Fruit fly (Drosophila melanogaster): ENCODE results near the gene CG8852.

The CG8852 gene

DNA sequence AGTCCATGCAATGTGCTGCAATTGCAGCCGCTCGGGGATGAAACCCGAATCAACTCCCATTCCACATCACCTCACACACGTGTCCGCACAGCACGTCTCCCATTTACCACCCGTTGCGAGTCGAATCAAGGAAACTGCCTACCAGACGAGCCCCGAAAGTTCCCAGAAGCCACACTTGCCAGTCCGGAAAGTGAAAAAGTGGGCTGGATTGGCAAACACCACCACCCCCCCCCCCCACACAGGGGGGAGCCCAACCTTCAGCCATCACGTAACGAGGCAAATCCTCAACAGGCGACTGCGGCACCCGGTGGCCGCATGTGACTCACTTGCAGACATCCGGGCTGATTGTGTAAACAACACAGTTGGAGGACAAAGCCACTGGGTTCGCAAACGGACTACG is 20.1 kb upstream of the CG8852 start:
- no peak for TF ChIP-seq noc (tag; optimal IDR thresholded peaks at IDR 0.05)

DNA sequence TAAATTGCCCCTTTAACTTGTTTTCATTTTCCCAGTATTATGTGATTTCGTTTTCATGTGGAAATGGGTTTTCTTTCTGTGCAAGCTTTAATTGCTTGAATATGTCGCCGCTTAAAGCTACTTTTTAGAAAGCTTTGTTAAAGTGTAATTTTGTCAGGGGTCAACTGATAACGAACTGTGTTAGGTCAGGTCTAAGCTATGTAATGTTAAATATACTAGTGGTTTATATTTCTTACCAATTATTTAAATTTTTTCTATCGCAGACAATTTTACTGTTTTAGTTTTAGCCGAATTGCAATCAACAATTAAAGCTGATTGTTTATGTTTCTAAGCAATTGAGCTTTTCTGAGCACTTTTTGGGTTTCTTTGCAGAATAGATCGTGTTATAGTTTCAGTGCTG is 18.6 kb upstream of the CG8852 start:
- TF ChIP-seq noc (tag; optimal IDR thresholded peaks at IDR 0.05), result no peak

DNA sequence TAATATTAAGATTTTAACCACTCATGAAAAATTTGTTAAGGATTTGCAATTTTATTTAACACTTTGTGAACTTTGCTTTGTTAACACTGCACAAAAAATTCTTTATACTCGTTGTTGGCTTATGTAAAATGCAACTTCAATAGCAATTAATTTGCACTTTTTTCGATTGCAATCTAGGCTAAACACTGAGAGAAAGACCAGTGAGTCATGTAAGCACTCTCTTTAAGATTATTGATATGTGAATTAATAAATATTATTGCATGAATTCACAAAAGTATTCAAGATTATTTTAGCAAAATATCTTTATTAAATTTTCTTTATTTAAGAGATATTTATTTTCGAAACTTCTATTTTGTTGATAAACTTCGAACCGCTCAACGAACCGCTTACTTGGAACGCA is 18.1 kb upstream of the CG8852 start:
- no peak for TF ChIP-seq noc (tag; optimal IDR thresholded peaks at IDR 0.05)

DNA sequence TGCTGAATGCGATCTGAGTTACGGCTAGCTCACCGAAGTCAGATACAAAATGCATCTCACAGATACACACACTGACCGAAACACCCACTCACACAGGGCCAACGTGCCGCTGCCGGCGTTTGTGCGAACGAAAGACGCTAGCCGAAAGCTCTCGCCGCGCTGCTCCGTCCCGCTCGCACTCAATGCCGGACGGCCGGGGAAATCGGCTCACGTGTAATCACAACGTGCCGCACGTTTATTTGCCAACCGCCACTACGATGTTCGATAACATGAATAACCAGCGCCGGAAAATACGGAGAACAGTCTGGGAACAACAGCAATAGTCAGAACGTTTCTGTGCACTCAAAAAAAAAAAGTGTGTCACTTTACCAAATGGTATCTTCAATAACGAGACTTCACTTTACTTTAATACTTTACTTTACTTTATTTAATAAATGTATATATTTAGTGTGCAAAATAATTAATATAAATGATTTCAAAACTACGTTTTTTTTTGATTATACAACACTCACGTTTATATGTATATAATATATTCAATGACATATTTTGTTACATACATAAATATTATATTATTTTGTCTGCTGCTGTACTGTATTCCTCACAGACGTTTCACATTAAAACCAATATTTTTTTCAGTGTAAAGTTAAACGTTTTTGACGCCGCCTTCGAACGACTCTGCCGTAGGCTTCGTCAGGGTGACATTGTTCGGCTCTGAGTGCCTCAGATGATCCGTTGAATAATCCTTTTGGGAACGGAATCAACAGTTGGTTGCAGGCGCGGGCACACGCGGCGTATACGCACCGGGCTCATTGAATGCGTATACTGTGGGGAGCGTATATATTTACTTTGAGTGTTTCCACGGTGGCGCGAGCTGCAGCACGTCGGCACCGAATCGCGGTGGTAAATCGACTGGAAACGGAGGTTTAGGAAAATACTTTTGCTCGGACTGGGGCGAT is 17.4 kb upstream of the CG8852 start, which contains the start of gene tim:
TSS of gene tim (minus strand) at position 911 of the 956 bp plus-strand sequence.
- no peak for TF ChIP-seq noc (tag; optimal IDR thresholded peaks at IDR 0.05)

DNA sequence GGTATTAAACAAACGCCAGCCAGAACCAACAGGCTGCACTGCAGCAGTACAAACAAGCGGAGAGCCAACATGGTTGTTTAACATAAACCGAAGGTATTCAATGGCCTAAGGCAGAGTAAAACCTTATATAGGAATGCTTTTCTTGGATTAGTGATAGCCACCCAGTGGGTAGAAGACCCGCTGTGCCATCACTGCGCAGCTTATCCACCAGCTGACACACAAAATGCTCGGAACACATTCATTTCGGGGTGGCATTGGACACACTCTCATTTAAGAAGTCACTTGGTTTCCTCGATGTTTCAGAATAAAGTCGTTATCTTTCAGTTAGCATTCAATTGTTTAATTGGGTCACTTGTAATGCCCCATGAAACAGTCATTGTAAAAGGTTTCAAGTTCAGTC is 14.9 kb upstream of the CG8852 start, which contains the start of gene CG31954:
TSS of gene CG31954 (minus strand) at position 101 of the 400 bp plus-strand sequence.
- TF ChIP-seq noc (tag; optimal IDR thresholded peaks at IDR 0.05), result no peak

DNA sequence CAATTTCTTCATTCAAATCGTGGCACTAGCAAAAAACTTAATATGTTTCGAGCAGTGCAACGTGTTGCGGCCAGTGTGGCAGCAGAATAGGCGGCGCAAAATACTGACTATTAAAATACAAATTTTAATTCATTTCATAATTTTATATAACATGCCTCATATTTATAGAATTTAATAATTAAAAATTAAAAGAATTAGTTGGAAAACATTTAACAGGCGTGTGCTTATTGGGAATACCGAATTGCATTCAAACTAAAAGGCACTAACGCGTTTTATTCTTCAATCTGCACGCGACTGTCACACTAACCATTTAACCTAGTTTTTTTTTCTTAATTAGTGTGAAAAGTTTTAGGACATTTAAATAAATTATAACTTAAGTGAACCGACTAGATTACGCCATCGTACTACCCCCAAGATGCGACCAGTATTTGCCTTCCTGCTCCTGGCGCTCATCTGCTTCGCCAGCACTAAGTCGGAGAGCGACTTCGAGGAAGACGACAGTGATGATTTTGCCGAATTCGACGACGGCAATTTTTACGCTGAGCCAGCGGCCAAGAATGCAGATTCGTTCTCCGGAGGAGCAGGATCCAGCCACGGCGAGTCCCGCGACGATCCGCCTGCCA is 10.3 kb upstream of the CG8852 start, which contains the start of the genes LeuRS and CG17593:
TSS of gene LeuRS (minus strand) at position 88 of the 623 bp plus-strand sequence.
TSS of gene CG17593 (plus strand) at position 304 of the 623 bp plus-strand sequence.
- no peak for TF ChIP-seq noc (tag; optimal IDR thresholded peaks at IDR 0.05)

DNA sequence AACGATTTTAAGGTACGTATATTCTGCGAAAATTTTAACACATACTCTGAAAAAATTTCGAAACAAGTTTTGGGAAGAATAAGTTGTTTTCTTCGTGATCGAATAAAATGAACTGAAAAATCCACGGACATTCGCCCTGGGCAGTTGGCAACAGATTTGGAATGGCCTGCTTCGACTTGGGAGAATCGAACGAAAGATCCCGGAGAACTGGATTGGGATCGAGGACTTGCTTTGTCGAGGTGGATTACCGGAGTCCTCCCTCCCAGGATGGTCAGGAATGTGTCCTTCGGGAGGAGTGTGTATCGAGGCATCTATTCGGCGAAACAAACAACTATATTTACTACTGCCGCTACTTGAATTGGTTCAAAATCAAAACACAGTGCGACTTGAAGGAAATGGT is 5.4 kb upstream of the CG8852 start, which contains the start of the genes CG3213 and CG8851:
TSS of gene CG3213 (minus strand) at position 101 of the 400 bp plus-strand sequence.
TSS of gene CG8851 (plus strand) at position 127 of the 400 bp plus-strand sequence.
- no peak for TF ChIP-seq noc (tag; optimal IDR thresholded peaks at IDR 0.05)

DNA sequence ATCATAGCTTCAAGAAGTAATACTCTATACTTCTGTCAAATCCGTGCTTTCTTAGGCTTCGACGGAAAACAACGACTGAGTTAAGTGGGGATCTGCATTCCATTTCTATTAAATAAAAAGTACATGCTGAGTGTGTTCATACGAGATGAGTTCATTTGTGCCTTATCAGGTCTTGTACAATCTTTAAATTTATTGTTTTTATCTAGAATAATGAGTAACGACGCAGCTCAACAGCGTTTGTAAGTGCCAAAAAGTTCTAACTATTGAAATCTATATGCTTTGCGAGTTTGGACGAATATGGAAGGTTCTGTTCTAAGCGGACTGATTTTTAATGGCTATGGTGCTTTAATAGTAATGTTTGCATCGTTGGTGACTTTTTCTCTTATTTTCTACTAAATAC is 975 bp upstream of the CG8852 start, which contains the start of gene Sr-CIV:
TSS of gene Sr-CIV (minus strand) at position 101 of the 400 bp plus-strand sequence.
- TF ChIP-seq noc (tag; optimal IDR thresholded peaks at IDR 0.05), result no peak

DNA sequence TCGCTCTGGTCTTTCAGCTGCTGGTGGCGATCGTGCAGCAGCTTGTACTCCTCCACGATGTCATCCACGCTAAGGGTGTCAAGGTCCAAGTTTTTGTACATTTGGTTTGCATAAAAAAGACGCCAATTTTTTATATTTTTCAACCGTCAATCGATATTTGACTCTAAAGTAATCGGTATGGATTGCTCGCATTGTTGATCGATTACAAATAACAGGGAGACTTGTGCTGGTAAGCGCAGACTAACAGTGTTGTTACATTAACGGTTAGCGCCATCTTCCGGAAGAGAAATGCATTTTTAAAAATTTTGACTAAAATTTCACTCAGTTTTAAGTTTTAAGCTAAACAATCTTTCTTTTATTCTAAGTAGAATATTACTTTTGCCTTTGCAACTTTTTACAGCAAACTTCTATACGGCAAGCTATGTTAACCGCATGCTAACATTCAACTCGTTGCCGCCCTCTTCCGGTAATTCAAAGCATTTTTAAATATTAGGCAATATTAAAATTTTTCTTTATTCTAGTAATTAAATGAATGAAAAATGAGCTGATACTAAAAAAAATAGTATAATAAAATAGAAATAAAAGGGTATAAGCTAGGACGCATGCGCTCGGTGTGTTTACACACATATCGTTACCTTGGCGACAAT is 5.4 kb downstream of the CG8852 start, which contains the start of the genes Spindly and IFT57:
TSS of gene Spindly (minus strand) at position 132 of the 647 bp plus-strand sequence.
TSS of gene IFT57 (plus strand) at position 604 of the 647 bp plus-strand sequence.
- no peak for TF ChIP-seq noc (tag; optimal IDR thresholded peaks at IDR 0.05)

DNA sequence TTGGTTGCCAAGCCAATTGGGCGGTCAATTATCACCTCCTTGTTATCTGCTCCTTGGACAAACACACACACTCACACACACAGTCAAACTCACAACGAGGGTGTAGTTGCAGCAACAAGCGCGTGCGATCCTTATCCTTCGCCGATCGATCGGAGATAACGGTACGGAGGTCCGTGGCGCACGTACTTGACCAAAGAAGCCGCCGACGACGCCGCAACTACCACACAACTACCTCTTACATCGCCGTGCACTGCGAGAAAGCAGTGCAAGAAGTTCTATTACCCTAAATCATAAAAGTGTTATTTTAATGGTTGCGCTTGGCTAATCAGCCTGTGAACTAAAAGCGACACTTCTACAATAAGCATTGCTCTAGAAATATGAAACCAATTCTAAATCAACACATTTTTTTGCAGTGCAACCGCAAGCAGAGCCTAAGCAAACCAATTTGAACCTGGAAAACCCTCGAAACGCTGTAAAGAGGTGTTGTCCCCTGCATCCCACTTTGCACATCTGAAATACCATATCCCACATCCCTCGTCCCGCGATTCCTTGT is 8.1 kb downstream of the CG8852 start:
- no peak for TF ChIP-seq noc (tag; optimal IDR thresholded peaks at IDR 0.05)

DNA sequence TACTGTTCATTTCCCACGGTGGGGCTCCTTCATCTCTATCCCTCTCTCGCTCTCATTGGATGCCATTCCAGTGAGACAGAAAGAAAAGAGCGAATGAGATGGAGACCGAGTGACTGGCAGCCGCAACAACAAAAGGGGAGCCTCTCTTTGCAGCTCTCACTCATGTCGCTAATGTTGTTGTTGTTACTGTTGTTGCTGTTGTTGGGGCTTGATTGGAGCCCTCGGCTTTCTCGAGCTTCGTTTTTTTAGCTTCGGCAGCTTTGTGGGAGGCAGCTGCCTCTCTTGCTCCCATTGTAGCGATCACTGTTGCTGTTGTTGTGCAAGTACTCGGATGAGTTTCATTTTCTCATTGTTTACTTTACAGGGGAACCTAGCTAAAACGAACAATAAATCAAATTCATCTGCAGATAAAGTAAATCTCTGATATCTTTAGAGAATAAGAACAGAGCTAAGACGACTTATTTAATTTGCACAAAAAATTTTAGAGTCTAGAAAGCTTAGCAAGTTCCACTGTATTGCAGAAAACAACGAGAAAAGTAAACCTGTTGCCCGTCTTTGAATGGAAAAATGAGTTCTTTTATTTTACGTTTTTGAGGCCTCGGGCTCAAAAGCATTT is 9.4 kb downstream of the CG8852 start:
- peak; percentile 10 for TF ChIP-seq noc (tag; optimal IDR thresholded peaks at IDR 0.05)

DNA sequence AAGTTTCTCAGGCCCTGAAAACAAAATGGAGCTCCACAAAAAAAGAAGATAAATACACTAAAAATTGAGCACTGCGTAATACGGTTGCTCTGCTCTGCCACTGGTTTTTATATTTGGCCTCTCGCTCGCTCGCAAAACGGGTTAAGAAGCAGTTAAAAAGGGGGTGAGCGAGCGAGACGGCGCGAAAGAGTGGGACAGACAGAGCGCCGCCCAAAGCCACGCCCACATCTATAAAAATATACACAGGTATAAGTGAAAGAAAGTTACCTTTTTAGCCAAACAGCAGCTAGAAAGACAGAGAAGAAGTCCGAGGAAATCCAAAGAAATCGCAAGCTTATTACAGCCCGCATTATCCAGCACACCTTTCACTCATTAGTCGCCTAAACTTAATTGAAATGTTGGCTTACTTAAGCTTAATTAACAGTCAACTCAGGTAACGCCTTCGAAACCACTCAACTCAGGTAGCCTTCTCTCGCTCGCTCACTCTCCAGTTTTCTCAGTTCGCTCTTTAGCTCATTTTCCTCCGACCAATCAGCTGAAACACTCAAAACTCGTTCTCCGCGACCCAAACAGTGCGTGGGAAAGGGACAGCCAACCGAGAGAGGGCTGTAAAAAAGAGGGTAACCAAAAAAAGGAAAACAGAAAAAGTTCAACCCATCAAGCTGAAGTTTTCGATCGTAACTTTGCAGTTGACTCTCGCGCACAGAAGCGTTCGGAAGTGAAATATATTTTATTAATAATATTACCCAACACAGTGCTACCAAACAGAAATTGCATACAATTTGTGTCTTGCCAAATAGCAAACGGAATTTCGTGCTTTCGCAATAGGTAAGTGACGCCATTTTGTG is 13.9 kb downstream of the CG8852 start, which contains the start of gene drm:
TSS of gene drm (plus strand) at position 684 of the 848 bp plus-strand sequence.
- no peak for TF ChIP-seq noc (tag; optimal IDR thresholded peaks at IDR 0.05)

DNA sequence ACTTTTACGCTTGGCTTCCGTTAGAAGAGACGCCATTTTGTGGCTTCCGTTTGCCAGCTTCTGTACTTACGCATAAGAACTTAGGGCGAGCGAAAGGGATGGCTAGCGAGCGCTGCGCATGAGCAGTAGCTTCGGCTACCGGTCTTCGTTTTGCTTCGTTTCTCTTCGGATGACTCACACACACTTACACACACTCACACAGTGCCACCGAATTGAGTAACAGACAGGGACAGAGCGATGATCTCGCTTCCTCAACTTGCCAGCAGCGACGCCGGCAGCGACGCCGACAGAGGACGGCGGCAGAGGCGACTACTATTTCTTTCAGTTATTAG is 14.4 kb downstream of the CG8852 start:
- no peak for TF ChIP-seq noc (tag; optimal IDR thresholded peaks at IDR 0.05)

DNA sequence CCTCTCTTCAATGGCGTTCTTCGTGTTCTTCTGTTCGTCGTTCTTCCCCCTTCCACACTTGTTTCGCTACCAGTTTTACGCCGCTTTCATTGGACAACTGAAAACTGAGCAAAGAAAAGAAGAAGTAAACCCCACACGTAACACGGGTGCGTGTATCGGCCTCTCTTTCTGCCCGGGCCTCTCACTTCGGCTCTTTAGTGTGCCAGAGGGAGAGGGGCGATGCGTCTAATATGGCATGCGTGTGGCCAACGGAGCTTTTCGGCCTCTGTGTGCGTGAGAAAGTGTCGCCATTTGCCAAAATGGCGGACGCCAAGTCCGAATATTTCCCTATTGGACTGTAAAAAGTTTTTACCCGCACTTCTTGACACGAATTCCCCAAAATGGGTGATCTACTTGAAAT is 15.1 kb downstream of the CG8852 start:
- TF ChIP-seq noc (tag; optimal IDR thresholded peaks at IDR 0.05), result no peak

Data from whole organism, larva.